Fruit fly (Drosophila melanogaster) whole organism, pupa: Measurements from ENCODE around the gene Uqcc1.

Experiments
- CG10348 ChIP-seq: fragments of 200-800 bp; sonication (Bioruptor generic); IDR thresholded peaks from 2 replicates; pipeline ENCODE4 v1.3.6; 2022; ENCODE audit warnings: missing biosample characterization, missing genetic modification characterization
- D1 ChIP-seq: fragments of 200-800 bp; sonication (Bioruptor generic); optimal IDR thresholded peaks from 2 replicates; lab custom pipeline; 2018; ENCODE audit warnings: missing biosample characterization, mild to moderate bottlenecking, missing genetic modification characterization, moderate library complexity
- Ets98B ChIP-seq: fragments of 200-800 bp; sonication (Bioruptor generic); IDR thresholded peaks from 2 replicates; pipeline ENCODE4 v1.3.6; 2022; ENCODE audit warnings: missing biosample characterization, missing genetic modification characterization
- fd96Ca ChIP-seq: fragments of 200-800 bp; sonication (Bioruptor generic); IDR thresholded peaks from 3 replicates; pipeline ENCODE4 v1.3.6; 2022; ENCODE audit warnings: missing biosample characterization, missing genetic modification characterization

- TF ChIP-seq Ets98B (no peak), CG10348 (GFP tag; lab: Robert Waterston, UW) (no peak), D1 (tag; lab: Kevin White, UChicago) (no peak), fd96Ca (no peak)
These were observed 43.9 kb upstream of the Uqcc1 start for dm6 chr3L:7001855-7002254.
